Fruit fly (Drosophila melanogaster): Measurements from ENCODE around the gene Nufip.

The Nufip gene

DNA sequence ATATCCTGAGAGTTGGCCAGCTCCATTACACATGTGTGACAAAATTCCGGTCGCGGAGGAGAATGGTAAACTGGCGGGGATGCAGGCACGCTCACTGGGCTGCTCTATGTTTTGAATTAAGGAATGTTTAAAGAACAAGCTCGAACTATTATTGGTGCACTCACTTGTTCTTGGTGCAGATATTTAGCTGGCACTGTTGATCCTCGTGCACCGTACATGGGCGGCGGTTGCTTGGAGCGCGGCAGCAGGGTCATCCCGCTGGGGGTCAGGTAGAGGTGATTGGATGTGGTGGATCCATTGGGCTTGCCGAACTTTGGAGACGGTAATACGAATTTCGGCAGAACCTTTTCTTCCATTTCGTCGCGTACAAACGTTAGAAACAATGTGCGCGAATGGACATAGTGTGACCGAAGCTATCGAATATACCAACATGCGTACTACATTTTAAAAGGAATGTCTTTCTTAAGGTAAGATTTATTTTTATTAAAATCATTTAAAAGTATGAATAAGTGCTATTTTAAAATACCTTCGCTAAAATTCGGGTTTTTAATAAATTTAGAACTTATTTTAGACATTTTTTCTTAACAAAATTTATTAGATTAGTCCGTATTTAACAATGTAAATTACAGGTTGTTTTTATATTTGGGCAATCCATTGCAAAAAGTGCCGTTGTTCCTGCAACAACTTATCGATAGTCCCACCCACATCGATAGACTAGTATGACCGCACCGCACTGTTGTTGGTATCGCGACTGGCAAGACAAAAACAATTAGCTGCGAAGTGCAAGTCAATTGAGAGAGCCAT lies at the start of gene Nufip, which contains the start of gene Atg3 (continued):
- TF ChIP-seq sc (optimal IDR thresholded peaks at IDR 0.05) (no peak), sc (GFP tag; optimal IDR thresholded peaks at IDR 0.05) (no peak), bab2 (GFP tag; optimal IDR thresholded peaks at IDR 0.05) (no peak), CG32772 (GFP tag; IDR thresholded peaks at IDR 0.05) (no peak), CG12659 (GFP tag; optimal IDR thresholded peaks at IDR 0.05) (peak; percentile 69), tin (GFP tag; optimal IDR thresholded peaks at IDR 0.05) (no peak), eyg (GFP tag; optimal IDR thresholded peaks at IDR 0.05) (no peak), tx (GFP tag; optimal IDR thresholded peaks at IDR 0.05) (no peak), grau (tag; optimal IDR thresholded peaks at IDR 0.05) (peak; percentile 58), Nf-YA (GFP tag; IDR thresholded peaks at IDR 0.05) (no peak), bcd (GFP tag; optimal IDR thresholded peaks at IDR 0.05) (no peak), ap (GFP tag; IDR thresholded peaks at IDR 0.05) (no peak), hb (GFP tag; IDR thresholded peaks at IDR 0.05; ENCODE audit: partially characterized antibody) (peak; percentile 57; the same call in 2 of the 3 replicates), aop (GFP tag; IDR thresholded peaks at IDR 0.05) (no peak), gcm2 (GFP tag; optimal IDR thresholded peaks at IDR 0.05) (no peak), dimm (GFP tag; IDR thresholded peaks at IDR 0.05) (no peak), lola (GFP tag; optimal IDR thresholded peaks at IDR 0.05) (peak in 1 of 3 experiments; percentile 19), knrl (GFP tag; IDR thresholded peaks at IDR 0.05; ENCODE audit: partially characterized antibody) (peak; percentile 74; the same call in 2 of the 3 replicates), stwl (tag; optimal IDR thresholded peaks at IDR 0.05) (peak; percentile 83), oc (tag; optimal IDR thresholded peaks at IDR 0.05) (no peak), Lim3 (GFP tag; IDR thresholded peaks at IDR 0.05) (no peak), pros (GFP tag; optimal IDR thresholded peaks at IDR 0.05) (no peak), Blimp-1 (GFP tag; optimal IDR thresholded peaks at IDR 0.05) (no peak), zen (tag; optimal IDR thresholded peaks at IDR 0.05) (peak; percentile 74), so (GFP tag; IDR thresholded peaks at IDR 0.05) (no peak), sens (GFP tag) (peak; percentile 71), yki (optimal IDR thresholded peaks at IDR 0.05) (no peak), Atf6 (GFP tag; IDR thresholded peaks at IDR 0.05) (no peak), CG4707 (GFP tag; optimal IDR thresholded peaks at IDR 0.05) (no peak), Rfx (GFP tag; IDR thresholded peaks at IDR 0.05) (no peak), dm (GFP tag; optimal IDR thresholded peaks at IDR 0.05) (peak; percentile 31), CHES-1-like (GFP tag; optimal IDR thresholded peaks at IDR 0.05) (no peak), slbo (GFP tag; IDR thresholded peaks at IDR 0.05) (peak; percentile 44; the same call in 1 of the 2 replicates), CG7271 (tag; optimal IDR thresholded peaks at IDR 0.05) (no peak), CG30403 (GFP tag; optimal IDR thresholded peaks at IDR 0.05) (peak; percentile 46), pita (GFP tag; optimal IDR thresholded peaks at IDR 0.05) (no peak), seq (GFP tag; IDR thresholded peaks at IDR 0.05) (no peak), CG11456 (GFP tag; IDR thresholded peaks at IDR 0.05) (no peak), CG3065 (GFP tag; optimal IDR thresholded peaks at IDR 0.05) (peak; percentile 1), ewg (GFP tag; optimal IDR thresholded peaks at IDR 0.05) (peak; percentile 34), unc-4 (GFP tag; IDR thresholded peaks at IDR 0.05; ENCODE audit: partially characterized antibody) (peak; percentile 80), HLH4C (GFP tag; IDR thresholded peaks at IDR 0.05; ENCODE audit: partially characterized antibody) (peak; percentile 73; the same call in 2 of the 3 replicates), CG3847 (GFP tag; IDR thresholded peaks at IDR 0.05) (peak; percentile 45; the same call in 1 of the 2 replicates), CG4360 (GFP tag; IDR thresholded peaks at IDR 0.05) (no peak), YL-1 (GFP tag; optimal IDR thresholded peaks at IDR 0.05) (peak; percentile 57), run (tag; optimal IDR thresholded peaks at IDR 0.05) (no peak), CG10431 (GFP tag; optimal IDR thresholded peaks at IDR 0.05) (no peak), CG6683 (GFP tag; optimal IDR thresholded peaks at IDR 0.05) (no peak), Sry-δ (GFP tag; optimal IDR thresholded peaks at IDR 0.05) (peak; percentile 70), CG8359 (GFP tag; optimal IDR thresholded peaks at IDR 0.05; ENCODE audit: borderline replicate concordance) (no peak)

Measured in whole organism, embryonic.